Worm (Caenorhabditis elegans) whole organism, midembryonic: ENCODE results near the gene ZK622.1.

Source experiments
- cog-1 ChIP-seq: sonication (generic microtip); optimal IDR thresholded peaks from 2 replicates; lab custom pipeline; 2016; ENCODE audit warnings: missing genetic modification characterization, missing compliant biosample characterization
- flt-1 ChIP-seq: fragments of 200-800 bp; sonication (Bioruptor generic); IDR thresholded peaks from 2 replicates; pipeline ENCODE4 v1.3.6; 2022; ENCODE audit warnings: missing genetic modification characterization, missing compliant biosample characterization
- tab-1 ChIP-seq: fragments of 200-800 bp; sonication (Bioruptor generic); IDR thresholded peaks from 2 replicates; pipeline ENCODE4 v1.3.6; 2022; ENCODE audit warnings: missing genetic modification characterization, missing compliant biosample characterization
- ztf-23 ChIP-seq: fragments of 200-800 bp; sonication (Bioruptor generic); IDR thresholded peaks from 2 replicates; pipeline ENCODE4 v1.3.6; 2022; ENCODE audit warnings: missing genetic modification reagents, missing genetic modification characterization, missing compliant biosample characterization
- ztf-29 ChIP-seq: fragments of 200-800 bp; sonication (Bioruptor generic); IDR thresholded peaks from 2 replicates; pipeline ENCODE4 v1.3.6; 2022; ENCODE audit warnings: missing genetic modification reagents, missing genetic modification characterization, missing compliant biosample characterization

DNA sequence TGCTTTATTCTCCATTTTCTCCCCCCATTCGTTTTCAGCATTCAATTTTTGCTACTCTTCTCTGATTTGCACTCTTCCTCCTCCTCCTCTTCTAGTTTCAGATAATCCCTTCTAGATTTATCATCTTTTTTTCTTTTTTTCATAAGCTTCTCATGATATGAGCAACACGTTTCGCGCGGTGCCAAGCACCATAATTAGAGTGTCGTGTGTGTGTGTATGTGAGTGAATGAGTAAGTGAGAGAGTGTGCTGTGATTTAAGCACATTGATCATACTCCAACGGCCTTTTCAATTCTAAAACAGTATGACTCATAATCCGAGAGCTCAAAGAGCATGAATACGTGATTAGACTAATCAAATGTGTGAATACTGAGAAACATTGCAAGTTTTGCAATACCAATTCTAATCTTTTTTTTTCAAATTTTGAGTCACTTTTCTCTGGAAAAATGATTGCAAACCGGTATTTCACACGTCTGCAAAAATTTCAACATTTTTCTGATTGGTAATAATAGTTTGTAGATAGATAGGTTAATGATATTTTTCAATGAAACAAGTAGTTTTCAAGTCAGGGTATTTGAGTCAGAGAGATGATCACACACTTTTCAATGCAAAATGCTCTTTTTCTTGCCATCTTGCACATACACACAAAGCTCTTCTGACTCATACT lies 41.9 kb downstream of the ZK622.1 start:
- no peak for TF ChIP-seq ztf-29 (GFP tag; lab: Robert Waterston, UW)
- no peak for TF ChIP-seq flt-1 (GFP tag; lab: Robert Waterston, UW)
- TF ChIP-seq ztf-23: no peak
- no peak for TF ChIP-seq cog-1
- no peak for TF ChIP-seq tab-1 (GFP tag; lab: Robert Waterston, UW)
